Worm (Caenorhabditis elegans): ENCODE data around the gene cdh-12.

cdh-12 gene

DNA sequence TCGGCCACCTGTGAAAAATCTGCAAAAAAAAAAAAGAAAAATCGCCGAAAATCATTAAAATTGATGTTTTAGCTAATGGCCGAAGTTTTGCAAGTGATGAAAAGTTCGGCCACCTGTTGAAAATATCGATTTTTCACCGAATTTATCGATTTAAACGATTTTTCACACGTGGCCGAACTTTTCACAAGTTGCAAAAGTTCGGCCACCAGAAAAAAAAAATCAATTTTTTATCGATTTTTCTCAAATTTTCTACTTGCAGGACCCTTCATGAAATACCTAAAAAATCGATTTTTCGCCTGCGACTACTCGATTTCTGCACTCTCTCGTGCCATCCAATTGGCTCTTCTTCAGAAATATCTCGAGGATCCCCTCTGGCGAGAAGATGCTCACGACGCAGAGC is 58.8 kb downstream of the cdh-12 start:
- TF ChIP-seq lin-38 (GFP tag; IDR thresholded peaks at IDR 0.05) (no peak), ceh-44 (GFP tag; IDR thresholded peaks at IDR 0.05) (no peak), zip-2 (tag; optimal IDR thresholded peaks at IDR 0.05) (no peak), nhr-41 (GFP tag; IDR thresholded peaks at IDR 0.05) (no peak), T20F7.1 (GFP tag; optimal IDR thresholded peaks at IDR 0.05) (no peak), unc-130 (GFP tag; optimal IDR thresholded peaks at IDR 0.05) (no peak), unc-62 (GFP tag; optimal IDR thresholded peaks at IDR 0.05 in 1 of 2) (peak in 1 of 2 experiments; percentile 12), unc-62 (tag; optimal IDR thresholded peaks at IDR 0.05) (no peak), daf-19 (GFP tag; conservative IDR thresholded peaks at IDR 0.05) (no peak), ces-1 (GFP tag; optimal IDR thresholded peaks at IDR 0.05) (no peak), dmd-6 (GFP tag; IDR thresholded peaks at IDR 0.05) (no peak), set-16 (GFP tag; IDR thresholded peaks at IDR 0.05) (no peak), ceh-28 (tag; optimal IDR thresholded peaks at IDR 0.05) (peak; percentile 31), sdz-12 (GFP tag; optimal IDR thresholded peaks at IDR 0.05) (no peak), fkh-10 (GFP tag; optimal IDR thresholded peaks at IDR 0.05) (no peak), attf-4 (tag; optimal IDR thresholded peaks at IDR 0.05) (no peak), lin-1 (GFP tag; IDR thresholded peaks at IDR 0.05) (no peak)

DNA sequence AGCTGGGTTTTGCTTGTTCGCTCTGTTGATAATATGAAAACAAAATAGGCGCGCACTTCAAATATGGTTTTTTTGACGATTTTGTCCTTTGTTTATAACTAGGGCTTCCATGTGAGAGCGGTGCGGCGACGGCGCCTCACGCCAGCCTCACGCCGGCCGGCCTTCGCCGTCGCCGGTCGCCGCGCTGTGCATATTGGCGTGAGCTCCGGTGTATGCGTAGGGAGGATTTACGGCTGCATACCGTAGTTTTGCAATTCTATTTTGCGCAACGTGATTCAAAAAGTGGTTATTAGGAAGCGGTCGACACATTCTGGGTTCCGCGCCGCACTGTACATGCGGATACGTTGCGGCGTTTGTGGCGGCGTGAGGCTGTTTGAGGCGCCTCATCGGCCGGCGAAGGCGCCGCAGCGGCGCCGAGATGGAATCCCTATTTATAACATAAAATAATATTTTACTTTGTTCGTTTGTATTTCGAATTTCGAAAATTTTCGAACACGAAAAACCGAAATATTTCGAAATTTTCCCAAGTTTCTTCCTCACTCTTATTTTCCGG is 62.4 kb downstream of the cdh-12 start:
- peak; percentile 46; the same call in 1 of the 2 replicates for TF ChIP-seq Y48G9A.11 (GFP tag; IDR thresholded peaks at IDR 0.05)
- TF ChIP-seq lin-38 (GFP tag; IDR thresholded peaks at IDR 0.05), result peak; percentile 15; the same call in 1 of the 2 replicates
- TF ChIP-seq zip-11 (GFP tag; IDR thresholded peaks at IDR 0.05), result no peak
- TF ChIP-seq nhr-42 (GFP tag; IDR thresholded peaks at IDR 0.05), result no peak
- TF ChIP-seq saeg-2 (GFP tag; IDR thresholded peaks at IDR 0.05), result 0 out of 2 replicates have a peak, but pooled peaks have one; percentile 10
- no peak for TF ChIP-seq nhr-6 (tag; optimal IDR thresholded peaks at IDR 0.05)
- TF ChIP-seq set-16 (GFP tag; IDR thresholded peaks at IDR 0.05), result peak; percentile 89

DNA sequence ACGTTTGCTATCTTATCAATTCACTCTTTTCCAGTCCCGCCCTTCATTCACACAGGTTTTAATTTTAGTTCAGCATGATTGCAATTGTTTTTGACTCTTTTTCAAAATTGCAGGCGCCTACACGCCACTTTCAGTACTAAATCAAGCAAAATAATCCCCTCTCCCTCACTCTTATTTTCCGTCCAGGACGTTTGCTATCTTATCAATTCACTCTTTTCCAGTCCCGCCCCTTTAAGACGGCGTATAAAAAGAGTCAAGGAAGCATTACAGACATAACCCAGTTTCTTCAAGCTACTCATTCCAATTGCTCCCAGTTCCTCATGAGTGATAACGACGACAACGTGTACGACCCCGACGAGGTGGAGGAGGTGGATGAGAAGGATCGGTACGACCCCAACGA is 62.8 kb downstream of the cdh-12 start, which contains the start of gene Y119D3B.21:
Gene Y119D3B.21, plus strand, starts transcription at position 321 of the 400 bp plus-strand sequence.
- TF ChIP-seq T26A8.4 (GFP tag; IDR thresholded peaks at IDR 0.05), result 0 out of 2 replicates have a peak, but pooled peaks have one; percentile 17
- TF ChIP-seq pha-4 (GFP tag; IDR thresholded peaks at IDR 0.05), result 0 out of 2 replicates have a peak, but pooled peaks have one; percentile 40
- TF ChIP-seq pha-4 (tag; optimal IDR thresholded peaks at IDR 0.05), result no peak
- TF ChIP-seq ztf-11 (tag; optimal IDR thresholded peaks at IDR 0.05), result no peak
- no peak for TF ChIP-seq F26F4.8 (GFP tag; conservative IDR thresholded peaks at IDR 0.05)
- TF ChIP-seq F37D6.2 (tag; optimal IDR thresholded peaks at IDR 0.05), result no peak
- TF ChIP-seq mxl-3 (GFP tag; optimal IDR thresholded peaks at IDR 0.05), result peak; percentile 53
- no peak for TF ChIP-seq lin-39 (tag; optimal IDR thresholded peaks at IDR 0.05)
- no peak for TF ChIP-seq R02D3.7 (tag; optimal IDR thresholded peaks at IDR 0.05)
- no peak for TF ChIP-seq ZK546.5 (tag; optimal IDR thresholded peaks at IDR 0.05)
- TF ChIP-seq lin-13 (GFP tag; optimal IDR thresholded peaks at IDR 0.05), result peak; percentile 36
- 0 out of 2 replicates have a peak, but pooled peaks have one; percentile 37 for TF ChIP-seq tra-1 (GFP tag; IDR thresholded peaks at IDR 0.05)
- peak; percentile 75 for TF ChIP-seq ama-1 (optimal IDR thresholded peaks at IDR 0.05)
- TF ChIP-seq dpl-1 (GFP tag; optimal IDR thresholded peaks at IDR 0.05), result no peak
- no peak for TF ChIP-seq lin-38 (GFP tag; IDR thresholded peaks at IDR 0.05)
- peak; percentile 84 for TF ChIP-seq pqm-1 (tag; optimal IDR thresholded peaks at IDR 0.05)
- TF ChIP-seq nhr-76 (tag; optimal IDR thresholded peaks at IDR 0.05), result no peak
- TF ChIP-seq rbr-2 (tag; optimal IDR thresholded peaks at IDR 0.05), result no peak
- TF ChIP-seq dve-1 (tag; optimal IDR thresholded peaks at IDR 0.05; ENCODE audit: insufficient read depth), result peak; percentile 53
- TF ChIP-seq dmd-6 (GFP tag; IDR thresholded peaks at IDR 0.05), result peak; percentile 86
- TF ChIP-seq hlh-11 (tag; optimal IDR thresholded peaks at IDR 0.05), result peak; percentile 78
- TF ChIP-seq daf-16 (GFP tag; optimal IDR thresholded peaks at IDR 0.05), result no peak
- peak; percentile 70 for TF ChIP-seq daf-16 (tag; optimal IDR thresholded peaks at IDR 0.05)
- peak; percentile 66 for TF ChIP-seq nhr-28 (tag; optimal IDR thresholded peaks at IDR 0.05)
- peak; percentile 0 for TF ChIP-seq nhr-48 (tag; optimal IDR thresholded peaks at IDR 0.05)
- TF ChIP-seq spr-1 (tag; optimal IDR thresholded peaks at IDR 0.05), result no peak
- no peak for TF ChIP-seq daf-12 (tag; optimal IDR thresholded peaks at IDR 0.05)
- no peak for TF ChIP-seq unc-39 (tag; optimal IDR thresholded peaks at IDR 0.05)
- TF ChIP-seq saeg-2 (GFP tag; IDR thresholded peaks at IDR 0.05), result peak; percentile 60; the same call in 1 of the 2 replicates
- peak; percentile 39; the same call in 1 of the 2 replicates for TF ChIP-seq lin-1 (GFP tag; IDR thresholded peaks at IDR 0.05)

Data from whole organism, L4 larva.